Fruit fly (Drosophila melanogaster): Measurements from ENCODE around the gene CG6569.

The CG6569 gene

dm6 chr3R:21886861-21887587 is 19.3 kb upstream of the CG6569 start, which contains the start of the genes CG6678 and dnd:
Gene CG6678, plus strand, starts transcription at chr3R:21887029.
Gene dnd, minus strand, starts transcription at chr3R:21887355.
- TF ChIP-seq Hnf4 (GFP tag; optimal IDR thresholded peaks at IDR 0.05), result peak; percentile 24
- no peak for TF ChIP-seq dmrt93B (GFP tag; optimal IDR thresholded peaks at IDR 0.05)
- peak; percentile 80 for TF ChIP-seq Vsx2 (GFP tag; optimal IDR thresholded peaks at IDR 0.05; ENCODE audit: partially characterized antibody)

dm6 chr3R:21885450-21885849 is 17.7 kb upstream of the CG6569 start, which contains the start of gene CG17819:
Gene CG17819, minus strand, starts transcription at chr3R:21885550.
- TF ChIP-seq br (GFP tag; optimal IDR thresholded peaks at IDR 0.05) (no peak), fru (GFP tag; optimal IDR thresholded peaks at IDR 0.05) (no peak), HLH106 (tag; optimal IDR thresholded peaks at IDR 0.05) (no peak), jim (GFP tag; optimal IDR thresholded peaks at IDR 0.05) (no peak), Sp1 (GFP tag; optimal IDR thresholded peaks at IDR 0.05) (no peak), Dfd (GFP tag; optimal IDR thresholded peaks at IDR 0.05) (no peak), Myc (optimal IDR thresholded peaks at IDR 0.05) (no peak), brk (GFP tag; optimal IDR thresholded peaks at IDR 0.05) (no peak), dsf (GFP tag; optimal IDR thresholded peaks at IDR 0.05; ENCODE audit: borderline replicate concordance) (no peak), lola (GFP tag; optimal IDR thresholded peaks at IDR 0.05) (no peak), foxo (GFP tag; optimal IDR thresholded peaks at IDR 0.05) (no peak), pan (optimal IDR thresholded peaks at IDR 0.05) (no peak), Abd-B (GFP tag; optimal IDR thresholded peaks at IDR 0.05) (no peak), sage (GFP tag; optimal IDR thresholded peaks at IDR 0.05) (no peak), Dif (GFP tag; optimal IDR thresholded peaks at IDR 0.05; ENCODE audit: partially characterized antibody) (no peak), tai (GFP tag; optimal IDR thresholded peaks at IDR 0.05) (no peak), CG9705 (GFP tag; optimal IDR thresholded peaks at IDR 0.05) (no peak), dl (GFP tag; optimal IDR thresholded peaks at IDR 0.05; ENCODE audit: insufficient read depth in 1 of 2, partially characterized antibody in 2 of 2) (no peak), Hr78 (GFP tag; optimal IDR thresholded peaks at IDR 0.05) (no peak), Rel (GFP tag; optimal IDR thresholded peaks at IDR 0.05) (no peak), Rel (tag; optimal IDR thresholded peaks at IDR 0.05) (no peak)

dm6 chr3R:21884354-21884753 is 16.6 kb upstream of the CG6569 start, which contains the start of gene fit:
Gene fit, minus strand, starts transcription at chr3R:21884454.
- TF ChIP-seq HLH106 (tag; optimal IDR thresholded peaks at IDR 0.05), result no peak
- no peak for TF ChIP-seq sage (GFP tag; optimal IDR thresholded peaks at IDR 0.05)
- TF ChIP-seq fru (GFP tag; optimal IDR thresholded peaks at IDR 0.05), result no peak
- no peak for TF ChIP-seq dl (GFP tag; optimal IDR thresholded peaks at IDR 0.05; ENCODE audit: insufficient read depth in 1 of 2, partially characterized antibody in 2 of 2)
- no peak for TF ChIP-seq CrebA (GFP tag; optimal IDR thresholded peaks at IDR 0.05; ENCODE audit: borderline replicate concordance)
- TF ChIP-seq sv (GFP tag; optimal IDR thresholded peaks at IDR 0.05), result no peak
- TF ChIP-seq br (GFP tag; optimal IDR thresholded peaks at IDR 0.05), result no peak
- TF ChIP-seq Dfd (GFP tag; optimal IDR thresholded peaks at IDR 0.05), result no peak
- TF ChIP-seq woc (GFP tag; optimal IDR thresholded peaks at IDR 0.05), result no peak
- no peak for TF ChIP-seq brk (GFP tag; optimal IDR thresholded peaks at IDR 0.05)
- no peak for TF ChIP-seq psq (GFP tag; optimal IDR thresholded peaks at IDR 0.05)
- no peak for TF ChIP-seq CG32264 (GFP tag; optimal IDR thresholded peaks at IDR 0.05)
- no peak for TF ChIP-seq GATAd (GFP tag; optimal IDR thresholded peaks at IDR 0.05)
- no peak for TF ChIP-seq Abd-B (GFP tag; optimal IDR thresholded peaks at IDR 0.05)
- no peak for TF ChIP-seq foxo (GFP tag; optimal IDR thresholded peaks at IDR 0.05)
- no peak for TF ChIP-seq rgr (GFP tag; optimal IDR thresholded peaks at IDR 0.05)
- no peak for TF ChIP-seq Myc (optimal IDR thresholded peaks at IDR 0.05)
- TF ChIP-seq Jra (GFP tag; optimal IDR thresholded peaks at IDR 0.05), result no peak
- TF ChIP-seq Dif (GFP tag; optimal IDR thresholded peaks at IDR 0.05; ENCODE audit: partially characterized antibody), result no peak

- TF ChIP-seq OdsH (GFP tag; optimal IDR thresholded peaks at IDR 0.05), result no peak
- no peak for TF ChIP-seq N (GFP tag; optimal IDR thresholded peaks at IDR 0.05)
- TF ChIP-seq jim (GFP tag; optimal IDR thresholded peaks at IDR 0.05), result no peak
- no peak for TF ChIP-seq Myc (optimal IDR thresholded peaks at IDR 0.05)
- no peak for TF ChIP-seq fru (GFP tag; optimal IDR thresholded peaks at IDR 0.05)
- no peak for TF ChIP-seq psq (GFP tag; optimal IDR thresholded peaks at IDR 0.05)
Observed at dm6 chr3R:21880510-21880909, 12.8 kb upstream of the CG6569 start, which contains the start of gene CG31465. Gene CG31465, plus strand, starts transcription at chr3R:21880810.

All from whole organism, wandering third instar larva.